Worm (Caenorhabditis elegans) whole organism, L1 larva: ENCODE data around the gene mog-4.

Experiments
- C04F5.9 ChIP-seq: sonication (generic microtip); optimal IDR thresholded peaks from 2 replicates; lab custom pipeline; 2016; ENCODE audit warnings: missing genetic modification characterization, missing compliant biosample characterization
- aly-2 ChIP-seq: fragments of 150-350 bp; optimal IDR thresholded peaks from 2 replicates; lab custom pipeline; 2014; ENCODE audit warnings: missing biosample characterization, missing genetic modification characterization
- dsc-1 ChIP-seq: sonication (generic microtip); optimal IDR thresholded peaks from 2 replicates; lab custom pipeline; 2016; ENCODE audit warnings: mild to moderate bottlenecking, missing genetic modification characterization, missing compliant biosample characterization
- elt-2 ChIP-seq: sonication (generic microtip); optimal IDR thresholded peaks from 2 replicates; lab custom pipeline; 2016; ENCODE audit warnings: missing genetic modification characterization, mild to moderate bottlenecking, inconsistent platforms, missing compliant biosample characterization, missing genetic modification reagents
- hlh-4 ChIP-seq: sonication (generic microtip); optimal IDR thresholded peaks from 2 replicates; lab custom pipeline; 2016; ENCODE audit warnings: mild to moderate bottlenecking, missing genetic modification characterization, missing compliant biosample characterization
- lsy-2 ChIP-seq, 2 experiments: fragments of 150-350 bp; optimal IDR thresholded peaks; 2 replicates each; lab custom pipeline; 2014; ENCODE audit warnings: missing biosample characterization in 2 of 2, missing genetic modification characterization in 2 of 2
- pqm-1 ChIP-seq: sonication (generic microtip); optimal IDR thresholded peaks from 3 replicates; lab custom pipeline; 2017; ENCODE audit warnings: missing biosample characterization, missing genetic modification characterization
- rnt-1 ChIP-seq: sonication (generic microtip); optimal IDR thresholded peaks from 2 replicates; lab custom pipeline; 2016; ENCODE audit warnings: mild to moderate bottlenecking, missing genetic modification characterization, moderate library complexity, missing compliant biosample characterization
- skn-1 ChIP-seq: fragments of 150-350 bp; optimal IDR thresholded peaks from 2 replicates; lab custom pipeline; 2014; ENCODE audit warnings: missing biosample characterization, missing genetic modification characterization
- snpc-4 ChIP-seq: fragments of 150-350 bp; optimal IDR thresholded peaks from 2 replicates; lab custom pipeline; 2014; ENCODE audit warnings: missing biosample characterization, missing genetic modification characterization
- unc-130 ChIP-seq: fragments of 150-350 bp; optimal IDR thresholded peaks from 2 replicates; lab custom pipeline; 2017; ENCODE audit warnings: missing biosample characterization, missing genetic modification characterization, inconsistent platforms
- unc-62 ChIP-seq: fragments of 150-350 bp; optimal IDR thresholded peaks from 2 replicates; lab custom pipeline; 2014; ENCODE audit warnings: missing biosample characterization, missing genetic modification reagents, missing genetic modification characterization
- ztf-11 ChIP-seq, 2 experiments: sonication (generic microtip); optimal IDR thresholded peaks; 2 replicates each; lab custom pipeline; 2016 to 2017; ENCODE audit warnings: missing genetic modification characterization in 2 of 2, missing biosample characterization in 1 of 2, missing compliant biosample characterization in 1 of 2

ce11 chrII:14537728-14538127, 23.7 kb downstream of the mog-4 start, which contains the start of the genes clec-147 and C04H5.7:
- no peak for TF ChIP-seq lsy-2 (tag; optimal IDR thresholded peaks at IDR 0.05; lab: Kevin White, UChicago)
- no peak for TF ChIP-seq pqm-1 (tag; lab: Kevin White, UChicago)
- no peak for TF ChIP-seq C04F5.9
- TF ChIP-seq snpc-4 (tag; lab: Kevin White, UChicago): no peak
- TF ChIP-seq unc-130 (tag; lab: Kevin White, UChicago): no peak
- no peak for TF ChIP-seq skn-1 (tag; lab: Kevin White, UChicago)
- no peak for TF ChIP-seq unc-62
- TF ChIP-seq rnt-1 (tag; lab: Kevin White, UChicago): no peak
- no peak for TF ChIP-seq hlh-4 (tag; lab: Kevin White, UChicago)
- no peak for TF ChIP-seq ztf-11 (tag; optimal IDR thresholded peaks at IDR 0.05; lab: Kevin White, UChicago)
- TF ChIP-seq aly-2: no peak
- TF ChIP-seq elt-2 (tag; lab: Kevin White, UChicago): no peak
- no peak for TF ChIP-seq dsc-1 (tag; lab: Kevin White, UChicago)
